Fruit fly (Drosophila melanogaster): ENCODE results near the gene CG31142.

CG31142 gene

dm6 chr3R:23964913-23965718 is 36.1 kb downstream of the CG31142 start (continued):
- TF ChIP-seq danr (GFP tag; IDR thresholded peaks at IDR 0.05) (0 out of 2 replicates have a peak, but pooled peaks have one; percentile 18), yki (optimal IDR thresholded peaks at IDR 0.05) (no peak), ttk (GFP tag; IDR thresholded peaks at IDR 0.05) (no peak), lab (GFP tag; optimal IDR thresholded peaks at IDR 0.05) (peak; percentile 2), CG10959 (GFP tag; IDR thresholded peaks at IDR 0.05) (no peak), CG11456 (GFP tag; IDR thresholded peaks at IDR 0.05) (no peak), odd (GFP tag; optimal IDR thresholded peaks at IDR 0.05) (no peak)

- peak; percentile 49 for TF ChIP-seq CG18262 (tag; optimal IDR thresholded peaks at IDR 0.05)
- TF ChIP-seq CG2678 (tag; optimal IDR thresholded peaks at IDR 0.05): peak; percentile 78
- no peak for TF ChIP-seq CG1602 (GFP tag; optimal IDR thresholded peaks at IDR 0.05)
- peak; percentile 67 for TF ChIP-seq PHDP (tag; optimal IDR thresholded peaks at IDR 0.05)
- peak; percentile 40 for TF ChIP-seq CG17385 (GFP tag; optimal IDR thresholded peaks at IDR 0.05)
- no peak for TF ChIP-seq Mes4 (GFP tag; optimal IDR thresholded peaks at IDR 0.05)
- peak; percentile 38; the same call in 1 of the 2 replicates for TF ChIP-seq H2.0 (GFP tag; IDR thresholded peaks at IDR 0.05)
- no peak for TF ChIP-seq Lpt (GFP tag; optimal IDR thresholded peaks at IDR 0.05)
- no peak for TF ChIP-seq zf30C (GFP tag; optimal IDR thresholded peaks at IDR 0.05)
- no peak for TF ChIP-seq pan (optimal IDR thresholded peaks at IDR 0.05)
- peak in 1 of 2 experiments; percentile 64 for TF ChIP-seq pan (GFP tag; optimal IDR thresholded peaks at IDR 0.05 in 1 of 2, IDR thresholded peaks at IDR 0.05 in 1 of 2)
- TF ChIP-seq kah (GFP tag; optimal IDR thresholded peaks at IDR 0.05): no peak
- no peak for TF ChIP-seq ash1 (GFP tag; optimal IDR thresholded peaks at IDR 0.05)
- TF ChIP-seq CG33557 (GFP tag; optimal IDR thresholded peaks at IDR 0.05): no peak
- peak; percentile 36 for TF ChIP-seq BtbVII (GFP tag; optimal IDR thresholded peaks at IDR 0.05)
- TF ChIP-seq Vsx1 (GFP tag; optimal IDR thresholded peaks at IDR 0.05): peak; percentile 29
- no peak for TF ChIP-seq gt (GFP tag; IDR thresholded peaks at IDR 0.05)
- peak; percentile 33 for TF ChIP-seq Hr3 (GFP tag; optimal IDR thresholded peaks at IDR 0.05)
- no peak for TF ChIP-seq CG12155 (GFP tag; optimal IDR thresholded peaks at IDR 0.05)
- TF ChIP-seq CG12104 (GFP tag; optimal IDR thresholded peaks at IDR 0.05): peak; percentile 17
- no peak for TF ChIP-seq Side (GFP tag; optimal IDR thresholded peaks at IDR 0.05)
- peak; percentile 76 for TF ChIP-seq dysf (GFP tag; IDR thresholded peaks at IDR 0.05)
- peak; percentile 51 for TF ChIP-seq stc (GFP tag; IDR thresholded peaks at IDR 0.05)
- no peak for TF ChIP-seq pzg (GFP tag; optimal IDR thresholded peaks at IDR 0.05)
- no peak for TF ChIP-seq CG8944 (GFP tag; optimal IDR thresholded peaks at IDR 0.05)
- TF ChIP-seq lab (GFP tag; optimal IDR thresholded peaks at IDR 0.05): peak; percentile 65
- TF ChIP-seq CG12299 (tag; optimal IDR thresholded peaks at IDR 0.05): peak; percentile 20
- peak; percentile 62 for TF ChIP-seq CG2712 (tag; optimal IDR thresholded peaks at IDR 0.05)
- TF ChIP-seq CG17359 (tag; optimal IDR thresholded peaks at IDR 0.05): peak; percentile 68
- TF ChIP-seq CG31441 (GFP tag; IDR thresholded peaks at IDR 0.05): peak; percentile 61
- peak; percentile 10 for TF ChIP-seq CG8281 (tag; optimal IDR thresholded peaks at IDR 0.05)
- TF ChIP-seq CG9437 (GFP tag; optimal IDR thresholded peaks at IDR 0.05): peak; percentile 35
- peak; percentile 33; the same call in 1 of the 2 replicates for TF ChIP-seq CG31224 (GFP tag; IDR thresholded peaks at IDR 0.05)
- TF ChIP-seq CG7357 (GFP tag; IDR thresholded peaks at IDR 0.05): peak; percentile 52; the same call in 2 of the 3 replicates
- TF ChIP-seq CG9727 (GFP tag; optimal IDR thresholded peaks at IDR 0.05): peak; percentile 7
- peak; percentile 30; the same call in 1 of the 2 replicates for TF ChIP-seq CG14014 (GFP tag; IDR thresholded peaks at IDR 0.05)
- no peak for TF ChIP-seq maf-S (GFP tag; optimal IDR thresholded peaks at IDR 0.05)
- peak; percentile 55 for TF ChIP-seq Blimp-1 (GFP tag; optimal IDR thresholded peaks at IDR 0.05)
- peak; percentile 70 for TF ChIP-seq CG9817 (tag; optimal IDR thresholded peaks at IDR 0.05)
- no peak for TF ChIP-seq her (GFP tag; optimal IDR thresholded peaks at IDR 0.05)
- TF ChIP-seq CG42726 (GFP tag; IDR thresholded peaks at IDR 0.05; ENCODE audit: partially characterized antibody): no peak
- no peak for TF ChIP-seq CG3838 (GFP tag; optimal IDR thresholded peaks at IDR 0.05)
- TF ChIP-seq CoRest (tag; optimal IDR thresholded peaks at IDR 0.05): peak; percentile 55
These were observed 40.4 kb downstream of the CG31142 start for dm6 chr3R:23969449-23969848.

Measured in whole organism, embryonic.